Fruit fly (Drosophila melanogaster): ENCODE measurements around the gene CG18764.

Gene CG18764

DNA sequence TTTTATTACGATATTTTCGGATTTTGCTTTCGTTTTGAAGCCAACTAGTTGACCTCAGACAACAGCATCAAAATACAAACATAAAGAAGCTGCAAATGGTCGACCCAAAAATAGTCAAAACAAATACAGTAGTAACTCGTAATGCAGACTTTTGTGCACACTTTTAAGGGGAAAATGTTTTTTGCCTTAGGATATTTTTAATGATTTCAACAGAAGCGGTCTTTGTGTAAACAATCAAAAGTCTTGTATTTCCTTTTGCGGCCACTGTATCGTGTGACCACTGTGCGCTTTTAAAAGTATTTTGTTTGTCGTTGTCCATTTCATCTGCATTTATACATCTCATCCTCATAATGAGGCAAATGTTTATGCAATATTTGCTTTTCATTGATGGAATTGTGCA, 22.8 kb downstream of the CG18764 start (continued):
- peak; percentile 85 for TF ChIP-seq CG10274 (GFP tag; optimal IDR thresholded peaks at IDR 0.05)
- peak; percentile 73 for TF ChIP-seq CG14965 (GFP tag; optimal IDR thresholded peaks at IDR 0.05; ENCODE audit: borderline replicate concordance)
- peak; percentile 74 for TF ChIP-seq kah (GFP tag; optimal IDR thresholded peaks at IDR 0.05)
- TF ChIP-seq CG33213 (GFP tag; optimal IDR thresholded peaks at IDR 0.05): peak; percentile 97
- TF ChIP-seq Trl (optimal IDR thresholded peaks at IDR 0.05): no peak
- TF ChIP-seq Trl (GFP tag; optimal IDR thresholded peaks at IDR 0.05): peak; percentile 98
- TF ChIP-seq yki (optimal IDR thresholded peaks at IDR 0.05): no peak
- TF ChIP-seq exex (tag; optimal IDR thresholded peaks at IDR 0.05): peak; percentile 78
- TF ChIP-seq stwl (tag; optimal IDR thresholded peaks at IDR 0.05): no peak
- TF ChIP-seq CG7556 (GFP tag; optimal IDR thresholded peaks at IDR 0.05): peak; percentile 91
- peak; percentile 98 for TF ChIP-seq CG9817 (tag; optimal IDR thresholded peaks at IDR 0.05)
- peak; percentile 31 for TF ChIP-seq Elba2 (GFP tag; optimal IDR thresholded peaks at IDR 0.05)
- TF ChIP-seq Meics (GFP tag; optimal IDR thresholded peaks at IDR 0.05): peak; percentile 97
- TF ChIP-seq corto (GFP tag; optimal IDR thresholded peaks at IDR 0.05): no peak
- peak; percentile 95 for TF ChIP-seq ERR (GFP tag; optimal IDR thresholded peaks at IDR 0.05)
- TF ChIP-seq CG10147 (GFP tag; optimal IDR thresholded peaks at IDR 0.05): peak; percentile 95
- TF ChIP-seq lab (GFP tag; optimal IDR thresholded peaks at IDR 0.05): peak; percentile 98
- peak; percentile 97 for TF ChIP-seq esg (GFP tag; conservative IDR thresholded peaks at IDR 0.05)
- no peak for TF ChIP-seq prd (optimal IDR thresholded peaks at IDR 0.05)
- TF ChIP-seq prd (GFP tag; IDR thresholded peaks at IDR 0.05): peak; percentile 98
- peak; percentile 95 for TF ChIP-seq Oli (tag; optimal IDR thresholded peaks at IDR 0.05)
- TF ChIP-seq ham (GFP tag; IDR thresholded peaks at IDR 0.05): peak; percentile 90
- TF ChIP-seq Ets97D (GFP tag; optimal IDR thresholded peaks at IDR 0.05): peak; percentile 84
- TF ChIP-seq CG8765 (GFP tag; IDR thresholded peaks at IDR 0.05): peak; percentile 85
- peak; percentile 58 for TF ChIP-seq CG33557 (GFP tag; optimal IDR thresholded peaks at IDR 0.05)
- peak; percentile 92 for TF ChIP-seq onecut (GFP tag; IDR thresholded peaks at IDR 0.05)
- no peak for TF ChIP-seq CG14860 (GFP tag; IDR thresholded peaks at IDR 0.05; ENCODE audit: partially characterized antibody)
- no peak for TF ChIP-seq HLHmδ (GFP tag; optimal IDR thresholded peaks at IDR 0.05)
- peak; percentile 92 for TF ChIP-seq fd96Cb (tag; optimal IDR thresholded peaks at IDR 0.05)
- peak; percentile 96 for TF ChIP-seq Bteb2 (GFP tag; optimal IDR thresholded peaks at IDR 0.05)
- no peak for TF ChIP-seq CG16813 (GFP tag; IDR thresholded peaks at IDR 0.05; ENCODE audit: partially characterized antibody)
- TF ChIP-seq nerfin-2 (GFP tag; IDR thresholded peaks at IDR 0.05; ENCODE audit: partially characterized antibody): no peak
- TF ChIP-seq H2.0 (GFP tag; IDR thresholded peaks at IDR 0.05): peak; percentile 98
- TF ChIP-seq sd (tag; optimal IDR thresholded peaks at IDR 0.05): peak; percentile 19
- TF ChIP-seq gro (GFP tag; optimal IDR thresholded peaks at IDR 0.05): peak; percentile 99
- peak; percentile 96 for TF ChIP-seq CG9609 (GFP tag; optimal IDR thresholded peaks at IDR 0.05)
- TF ChIP-seq cg (GFP tag; optimal IDR thresholded peaks at IDR 0.05): no peak
- TF ChIP-seq Med (GFP tag): peak; percentile 100
- TF ChIP-seq CG16815 (GFP tag; optimal IDR thresholded peaks at IDR 0.05): peak; percentile 90
- no peak for TF ChIP-seq h (optimal IDR thresholded peaks at IDR 0.05)
- peak; percentile 98 for TF ChIP-seq CG15269 (tag; optimal IDR thresholded peaks at IDR 0.05)
- no peak for TF ChIP-seq Sry-β (GFP tag; optimal IDR thresholded peaks at IDR 0.05)
- TF ChIP-seq CTCF (GFP tag; optimal IDR thresholded peaks at IDR 0.05): peak; percentile 39
- peak; percentile 49 for TF ChIP-seq MESR4 (GFP tag; optimal IDR thresholded peaks at IDR 0.05)
- peak; percentile 52 for TF ChIP-seq CG6254 (GFP tag; optimal IDR thresholded peaks at IDR 0.05)
- TF ChIP-seq Eip74EF (GFP tag; optimal IDR thresholded peaks at IDR 0.05): peak in 1 of 2 experiments; percentile 81
- no peak for TF ChIP-seq tll (GFP tag; optimal IDR thresholded peaks at IDR 0.05)
- TF ChIP-seq lmd (GFP tag; IDR thresholded peaks at IDR 0.05): peak; percentile 98
- peak; percentile 95 for TF ChIP-seq CG1233 (GFP tag; optimal IDR thresholded peaks at IDR 0.05)
- TF ChIP-seq dmrt99B (tag; optimal IDR thresholded peaks at IDR 0.05): peak; percentile 97
- peak; percentile 96 for TF ChIP-seq CG14050 (GFP tag; IDR thresholded peaks at IDR 0.05)
